Worm (Caenorhabditis elegans): Measurements from ENCODE around the gene isy-1.
A peak's percentile ranks its signal among the peaks of the same experiment; 100 is the strongest.

The isy-1 gene

DNA sequence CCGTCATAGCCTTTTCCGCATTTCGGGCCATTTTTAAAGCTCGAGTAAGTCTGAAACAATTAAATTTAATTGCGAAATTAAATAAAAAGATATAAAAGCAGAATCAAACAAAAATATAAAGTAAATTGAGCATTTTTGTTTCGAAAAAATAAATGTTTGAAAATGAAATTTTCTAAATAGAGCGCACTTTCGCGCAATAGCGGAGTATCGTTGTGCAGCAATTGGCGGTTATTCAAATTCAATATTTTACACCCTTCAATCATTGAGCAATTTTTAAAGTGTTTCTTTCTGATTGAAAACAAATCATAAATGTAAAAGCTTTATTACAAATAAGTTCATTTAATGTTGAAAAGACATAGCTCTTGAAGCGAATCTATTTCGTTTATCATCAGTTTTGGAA, at the start of gene isy-1:
isy-1 (minus strand) TSS at position 50 of the 400 bp plus-strand sequence.
- TF ChIP-seq drap-1 (GFP tag; optimal IDR thresholded peaks at IDR 0.05) = no peak
- TF ChIP-seq unc-39 (tag; optimal IDR thresholded peaks at IDR 0.05) = no peak
- no peak for TF ChIP-seq zip-8 (tag; optimal IDR thresholded peaks at IDR 0.05)
- no peak for TF ChIP-seq tbx-8 (GFP tag; optimal IDR thresholded peaks at IDR 0.05)
- no peak for TF ChIP-seq flh-1 (GFP tag; optimal IDR thresholded peaks at IDR 0.05)
- no peak for TF ChIP-seq mls-2 (tag; optimal IDR thresholded peaks at IDR 0.05)
- TF ChIP-seq snpc-4 (tag; optimal IDR thresholded peaks at IDR 0.05) = no peak
- TF ChIP-seq elt-1 (tag; optimal IDR thresholded peaks at IDR 0.05; ENCODE audit: borderline replicate concordance, insufficient read depth) = no peak
- peak; percentile 19 for TF ChIP-seq nhr-2 (tag; optimal IDR thresholded peaks at IDR 0.05)
- peak; percentile 66 for TF ChIP-seq lsy-2 (tag; optimal IDR thresholded peaks at IDR 0.05)
- no peak for TF ChIP-seq mab-5 (tag; optimal IDR thresholded peaks at IDR 0.05)
- no peak for TF ChIP-seq blmp-1 (tag; optimal IDR thresholded peaks at IDR 0.05)
- TF ChIP-seq mep-1 (tag; optimal IDR thresholded peaks at IDR 0.05) = peak; percentile 54
- no peak for TF ChIP-seq elt-3 (tag; optimal IDR thresholded peaks at IDR 0.05)
- TF ChIP-seq sptf-1 (tag; optimal IDR thresholded peaks at IDR 0.05) = no peak
- no peak for TF ChIP-seq unc-120 (tag; optimal IDR thresholded peaks at IDR 0.05; ENCODE audit: poor library complexity, severe bottlenecking)
- TF ChIP-seq nhr-237 (tag; optimal IDR thresholded peaks at IDR 0.05) = peak; percentile 44
- no peak for TF ChIP-seq lin-13 (tag; optimal IDR thresholded peaks at IDR 0.05)
- peak; percentile 86 for TF ChIP-seq ces-1 (GFP tag; optimal IDR thresholded peaks at IDR 0.05)
- no peak for TF ChIP-seq hlh-1 (tag; optimal IDR thresholded peaks at IDR 0.05)
- peak; percentile 29 for TF ChIP-seq ceh-39 (tag; optimal IDR thresholded peaks at IDR 0.05)
- TF ChIP-seq pha-4 (tag; optimal IDR thresholded peaks at IDR 0.05) = peak; percentile 67
- no peak for TF ChIP-seq M03D4.4 (tag; optimal IDR thresholded peaks at IDR 0.05)
- TF ChIP-seq lin-32 (GFP tag; optimal IDR thresholded peaks at IDR 0.05) = no peak
- TF ChIP-seq nhr-28 (tag; optimal IDR thresholded peaks at IDR 0.05) = no peak

DNA sequence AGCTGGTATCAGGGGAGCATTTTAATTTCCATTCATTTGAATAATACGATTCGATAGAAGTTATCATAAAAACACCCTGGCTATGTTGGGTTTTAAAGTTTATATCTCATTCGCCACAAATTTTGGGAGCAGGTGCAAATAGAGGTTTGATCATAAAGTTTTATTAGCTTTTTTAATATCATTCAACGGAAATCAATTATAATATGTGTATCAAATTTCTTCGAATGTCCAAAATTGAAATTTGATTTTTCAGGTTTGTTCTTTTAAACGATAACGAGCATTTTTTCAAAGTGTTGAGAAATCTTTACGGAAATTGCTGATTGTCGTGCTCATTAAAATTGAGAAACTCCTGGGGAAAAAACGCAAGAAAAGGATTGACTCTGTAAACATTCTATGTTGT, 48.2 kb upstream of the isy-1 start, which contains the start of gene srh-74:
srh-74 (minus strand) TSS at position 101 of the 400 bp plus-strand sequence.
- TF ChIP-seq mep-1 (tag; optimal IDR thresholded peaks at IDR 0.05) (no peak), elt-3 (tag; optimal IDR thresholded peaks at IDR 0.05) (no peak), ztf-11 (tag; optimal IDR thresholded peaks at IDR 0.05) (no peak), blmp-1 (tag; optimal IDR thresholded peaks at IDR 0.05) (no peak), unc-62 (GFP tag; optimal IDR thresholded peaks at IDR 0.05) (no peak), lin-32 (GFP tag; optimal IDR thresholded peaks at IDR 0.05) (no peak), nhr-28 (tag; optimal IDR thresholded peaks at IDR 0.05) (no peak), mab-5 (tag; optimal IDR thresholded peaks at IDR 0.05) (no peak), cnd-1 (tag; optimal IDR thresholded peaks at IDR 0.05) (no peak), tbx-8 (GFP tag; optimal IDR thresholded peaks at IDR 0.05) (no peak), sem-2 (GFP tag; optimal IDR thresholded peaks at IDR 0.05) (no peak), unc-39 (tag; optimal IDR thresholded peaks at IDR 0.05) (no peak), ces-1 (GFP tag; optimal IDR thresholded peaks at IDR 0.05) (no peak)

DNA sequence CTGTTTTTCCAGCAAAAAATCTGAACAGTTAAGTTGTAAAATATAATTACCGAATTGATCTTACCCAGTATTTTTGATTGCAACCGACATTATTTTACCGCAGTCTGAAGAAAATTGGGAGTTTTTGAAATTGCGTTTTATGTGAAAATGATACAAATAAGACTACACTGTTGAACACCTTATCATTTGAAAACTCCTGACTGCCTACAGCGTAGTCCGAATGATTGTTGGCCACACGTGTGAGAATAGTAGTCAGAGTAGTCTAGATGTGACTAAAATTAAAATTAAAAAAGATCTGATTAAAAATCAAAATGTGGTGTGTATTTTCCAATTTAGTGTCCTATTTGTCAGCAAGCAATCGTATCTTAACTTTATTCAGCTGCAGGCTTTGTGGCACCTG, 46.2 kb upstream of the isy-1 start, which contains the start of gene dhs-18:
dhs-18 (minus strand) TSS at position 104 of the 400 bp plus-strand sequence.
- no peak for TF ChIP-seq nhr-12 (tag; optimal IDR thresholded peaks at IDR 0.05)
- no peak for TF ChIP-seq mls-2 (tag; optimal IDR thresholded peaks at IDR 0.05)
- no peak for TF ChIP-seq cnd-1 (tag; optimal IDR thresholded peaks at IDR 0.05)
- no peak for TF ChIP-seq nhr-28 (tag; optimal IDR thresholded peaks at IDR 0.05)
- TF ChIP-seq ceh-83 (GFP tag; optimal IDR thresholded peaks at IDR 0.05) = no peak
- no peak for TF ChIP-seq lin-13 (tag; optimal IDR thresholded peaks at IDR 0.05)
- TF ChIP-seq hlh-1 (tag; optimal IDR thresholded peaks at IDR 0.05) = no peak

DNA sequence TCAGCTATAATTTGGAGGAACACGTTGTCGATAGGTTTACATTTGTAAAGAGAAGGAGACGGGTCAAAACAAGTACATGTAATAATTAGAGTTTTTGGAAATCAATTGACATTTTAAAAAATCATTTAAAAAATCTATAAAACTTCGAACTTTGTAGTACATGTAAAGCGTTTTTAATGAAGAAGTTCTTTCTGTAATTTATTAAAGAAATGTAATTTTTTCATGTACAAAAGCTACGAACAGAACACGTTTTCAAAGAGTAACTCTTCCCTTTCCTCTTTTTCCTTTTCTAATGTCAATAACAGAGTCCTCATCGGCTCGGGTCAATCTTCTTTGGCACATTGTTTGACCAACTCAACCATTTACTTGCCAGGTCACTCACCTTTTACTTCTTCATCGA, 43.3 kb upstream of the isy-1 start, which contains the start of gene C45B11.6:
C45B11.6 (plus strand) TSS at position 301 of the 400 bp plus-strand sequence.
- TF ChIP-seq pha-4 (tag; optimal IDR thresholded peaks at IDR 0.05) = no peak
- peak; percentile 28 for TF ChIP-seq nhr-2 (tag; optimal IDR thresholded peaks at IDR 0.05)
- no peak for TF ChIP-seq nhr-12 (tag; optimal IDR thresholded peaks at IDR 0.05)
- TF ChIP-seq ceh-43 (GFP tag; optimal IDR thresholded peaks at IDR 0.05) = no peak
- TF ChIP-seq unc-120 (tag; optimal IDR thresholded peaks at IDR 0.05; ENCODE audit: poor library complexity, severe bottlenecking) = no peak
- TF ChIP-seq lin-13 (tag; optimal IDR thresholded peaks at IDR 0.05) = no peak
- no peak for TF ChIP-seq mab-5 (tag; optimal IDR thresholded peaks at IDR 0.05)
- no peak for TF ChIP-seq sem-2 (GFP tag; optimal IDR thresholded peaks at IDR 0.05)

DNA sequence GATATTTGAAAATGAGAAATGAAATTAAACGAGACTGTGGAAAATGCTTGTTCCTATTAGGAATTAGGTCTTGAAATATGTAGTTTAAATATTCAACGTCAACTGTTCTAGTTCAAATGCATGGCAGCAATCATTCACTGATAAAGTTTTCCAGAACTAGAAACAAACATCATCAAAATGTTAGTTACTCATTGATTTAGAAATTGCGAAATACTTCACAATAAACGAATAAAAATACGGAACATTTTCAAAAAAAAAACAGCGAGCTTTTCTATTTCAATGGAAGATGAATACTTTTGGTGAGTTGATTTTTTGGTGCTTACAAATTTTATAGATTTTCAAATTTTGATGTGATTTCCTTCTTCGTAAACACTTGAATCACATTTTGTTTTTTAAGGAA, 42.0 kb upstream of the isy-1 start, which contains the start of gene C45B11.2:
C45B11.2 (plus strand) TSS at position 173 of the 400 bp plus-strand sequence.
- TF ChIP-seq lin-32 (GFP tag; optimal IDR thresholded peaks at IDR 0.05) (no peak), ceh-39 (tag; optimal IDR thresholded peaks at IDR 0.05) (no peak), unc-62 (GFP tag; optimal IDR thresholded peaks at IDR 0.05) (no peak), sptf-1 (tag; optimal IDR thresholded peaks at IDR 0.05) (no peak), lsy-2 (tag; optimal IDR thresholded peaks at IDR 0.05) (no peak)
